Fruit fly (Drosophila melanogaster): ENCODE results near the gene Elo68beta.

DNA sequence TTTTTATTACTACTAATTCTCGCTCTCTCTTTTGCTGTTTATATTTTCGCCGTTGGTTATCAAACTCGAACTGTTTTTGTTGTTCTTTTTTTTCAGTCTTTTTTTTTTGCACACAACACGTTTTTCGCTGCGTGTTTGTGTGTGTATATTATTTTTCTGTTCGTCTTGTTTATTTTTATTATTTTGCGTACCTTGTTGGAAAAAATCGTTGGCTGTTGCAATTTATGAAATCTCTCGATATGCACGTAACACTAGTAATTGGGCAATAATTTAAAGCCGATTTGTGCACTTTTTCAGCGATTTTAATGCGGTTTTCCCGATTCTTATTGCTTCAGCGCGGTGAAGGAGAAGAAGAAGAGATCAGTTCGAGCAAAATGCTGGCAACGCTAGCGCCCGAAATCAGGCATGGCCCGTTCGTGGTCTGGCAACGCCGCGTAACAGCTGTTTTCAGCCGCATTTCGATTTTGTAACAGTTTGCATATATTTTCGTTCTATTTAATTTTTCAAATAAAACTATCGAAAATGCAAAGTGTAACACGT is 19.0 kb upstream of the Elo68beta start, which contains the start of the genes FoxK and mRpL2:
- TF ChIP-seq Myc (optimal IDR thresholded peaks at IDR 0.05) (no peak), h (optimal IDR thresholded peaks at IDR 0.05) (no peak), ttk (optimal IDR thresholded peaks at IDR 0.05) (no peak), Sin3A (optimal IDR thresholded peaks at IDR 0.05) (no peak)

All from Kc167 (cell line).